Fruit fly (Drosophila melanogaster): Measurements from ENCODE around the gene CG34174.

Gene CG34174

dm6 chr2L:2173604-2174003, 40.5 kb upstream of the CG34174 start:
- TF ChIP-seq Pdp1 (GFP tag; optimal IDR thresholded peaks at IDR 0.05), result peak in 1 of 2 experiments; percentile 87
- no peak for TF ChIP-seq CG12299 (tag; optimal IDR thresholded peaks at IDR 0.05)
- TF ChIP-seq CG14441 (GFP tag; IDR thresholded peaks at IDR 0.05), result no peak
- TF ChIP-seq CG13424 (tag; optimal IDR thresholded peaks at IDR 0.05), result no peak
- TF ChIP-seq wek (GFP tag; optimal IDR thresholded peaks at IDR 0.05), result no peak
- TF ChIP-seq cg (GFP tag; optimal IDR thresholded peaks at IDR 0.05), result peak; percentile 7
- no peak for TF ChIP-seq B-H1 (GFP tag; IDR thresholded peaks at IDR 0.05)
- TF ChIP-seq CG6254 (GFP tag; optimal IDR thresholded peaks at IDR 0.05), result no peak
- no peak for TF ChIP-seq onecut (GFP tag; IDR thresholded peaks at IDR 0.05)
- TF ChIP-seq CG8765 (GFP tag; IDR thresholded peaks at IDR 0.05), result no peak
- peak; percentile 35 for TF ChIP-seq sens (GFP tag)
- TF ChIP-seq CG17568 (GFP tag; optimal IDR thresholded peaks at IDR 0.05), result no peak
- 0 out of 3 replicates have a peak, but pooled peaks have one; percentile 9 for TF ChIP-seq Dbx (GFP tag; IDR thresholded peaks at IDR 0.05)
- TF ChIP-seq CG15269 (tag; optimal IDR thresholded peaks at IDR 0.05), result peak; percentile 69
- no peak for TF ChIP-seq CG1529 (GFP tag; optimal IDR thresholded peaks at IDR 0.05)
- TF ChIP-seq CG10321 (GFP tag; IDR thresholded peaks at IDR 0.05), result peak; percentile 18; the same call in 1 of the 2 replicates
- no peak for TF ChIP-seq sens-2 (GFP tag; IDR thresholded peaks at IDR 0.05)
- TF ChIP-seq z (GFP tag; IDR thresholded peaks at IDR 0.05), result 0 out of 3 replicates have a peak, but pooled peaks have one; percentile 57
- TF ChIP-seq CG8290 (GFP tag; optimal IDR thresholded peaks at IDR 0.05), result no peak
- TF ChIP-seq CG8290 (tag; optimal IDR thresholded peaks at IDR 0.05), result no peak
- TF ChIP-seq Hey (tag; optimal IDR thresholded peaks at IDR 0.05), result no peak
- no peak for TF ChIP-seq Max (GFP tag; optimal IDR thresholded peaks at IDR 0.05)
- TF ChIP-seq CG7556 (GFP tag; optimal IDR thresholded peaks at IDR 0.05), result no peak
- TF ChIP-seq croc (GFP tag; conservative IDR thresholded peaks at IDR 0.05), result no peak
- TF ChIP-seq maf-S (GFP tag; optimal IDR thresholded peaks at IDR 0.05), result no peak
- TF ChIP-seq CG4404 (GFP tag; IDR thresholded peaks at IDR 0.05), result no peak
- no peak for TF ChIP-seq ash1 (GFP tag; optimal IDR thresholded peaks at IDR 0.05)
- TF ChIP-seq CG12659 (GFP tag; optimal IDR thresholded peaks at IDR 0.05), result no peak
- no peak for TF ChIP-seq trh (GFP tag; optimal IDR thresholded peaks at IDR 0.05)
- TF ChIP-seq inv (GFP tag; IDR thresholded peaks at IDR 0.05; ENCODE audit: partially characterized antibody), result no peak
- no peak for TF ChIP-seq lov (optimal IDR thresholded peaks at IDR 0.05)
- TF ChIP-seq lov (GFP tag; IDR thresholded peaks at IDR 0.05), result no peak
- peak; percentile 18 for TF ChIP-seq CG13894 (tag; optimal IDR thresholded peaks at IDR 0.05)
- peak in 1 of 2 experiments; percentile 78 for TF ChIP-seq Eip74EF (GFP tag; optimal IDR thresholded peaks at IDR 0.05)
- TF ChIP-seq CG12769 (tag; optimal IDR thresholded peaks at IDR 0.05), result peak; percentile 49
- no peak for TF ChIP-seq usp (GFP tag; optimal IDR thresholded peaks at IDR 0.05)
- peak; percentile 55 for TF ChIP-seq Med (GFP tag)
- TF ChIP-seq Trl (optimal IDR thresholded peaks at IDR 0.05), result peak; percentile 1 to 25
- no peak for TF ChIP-seq Trl (GFP tag; optimal IDR thresholded peaks at IDR 0.05)
- peak; percentile 49 for TF ChIP-seq CG1832 (GFP tag; optimal IDR thresholded peaks at IDR 0.05)
- no peak for TF ChIP-seq kah (GFP tag; optimal IDR thresholded peaks at IDR 0.05)
- TF ChIP-seq aop (GFP tag; IDR thresholded peaks at IDR 0.05), result peak; percentile 38; the same call in 1 of the 2 replicates
- TF ChIP-seq ase (GFP tag; IDR thresholded peaks at IDR 0.05), result no peak
- TF ChIP-seq CG33557 (GFP tag; optimal IDR thresholded peaks at IDR 0.05), result no peak
- no peak for TF ChIP-seq Tbp (GFP tag; optimal IDR thresholded peaks at IDR 0.05)
- 0 out of 3 replicates have a peak, but pooled peaks have one; percentile 19 for TF ChIP-seq CG2199 (GFP tag; IDR thresholded peaks at IDR 0.05)
- TF ChIP-seq tio (GFP tag; optimal IDR thresholded peaks at IDR 0.05), result no peak
- TF ChIP-seq ttk (GFP tag; IDR thresholded peaks at IDR 0.05), result no peak
- TF ChIP-seq danr (GFP tag; IDR thresholded peaks at IDR 0.05), result no peak
- no peak for TF ChIP-seq CG12744 (GFP tag; optimal IDR thresholded peaks at IDR 0.05)
- no peak for TF ChIP-seq CG3838 (GFP tag; optimal IDR thresholded peaks at IDR 0.05)
- TF ChIP-seq gcm2 (GFP tag; optimal IDR thresholded peaks at IDR 0.05), result no peak
- no peak for TF ChIP-seq CG9437 (GFP tag; optimal IDR thresholded peaks at IDR 0.05)

Data from whole organism, embryonic.